Worm (Caenorhabditis elegans) whole organism, L4/young adult: ENCODE measurements around the gene rab-39.

Experiments used
- W03F9.2 ChIP-seq: fragments of 150-350 bp; optimal IDR thresholded peaks from 2 replicates; lab custom pipeline; 2014; ENCODE audit warnings: missing biosample characterization, missing genetic modification characterization
- dao-5 ChIP-seq: sonication (generic microtip); optimal IDR thresholded peaks from 2 replicates; lab custom pipeline; 2016; ENCODE audit warnings: missing genotype, missing genetic modification characterization, moderate library complexity, missing compliant biosample characterization
- him-1 ChIP-seq: sonication (generic microtip); optimal IDR thresholded peaks from 2 replicates; lab custom pipeline; 2016; ENCODE audit warnings: missing genotype, missing genetic modification reagents, missing genetic modification characterization, missing compliant biosample characterization

The rab-39 gene

ce11 chrII:9310204-9310603, 12.5 kb downstream of the rab-39 start, which contains the start of gene cam-1:
Gene cam-1, minus strand, starts transcription at chrII:9310304.
- TF ChIP-seq dao-5 (tag; lab: Kevin White, UChicago) (no peak), W03F9.2 (tag; lab: Kevin White, UChicago) (no peak), him-1 (no peak)

ce11 chrII:9308614-9309046, 14.1 kb downstream of the rab-39 start:
- TF ChIP-seq W03F9.2 (tag; lab: Kevin White, UChicago) (no peak), him-1 (no peak), dao-5 (tag; lab: Kevin White, UChicago) (no peak)

ce11 chrII:9306835-9307234, 15.9 kb downstream of the rab-39 start:
- TF ChIP-seq W03F9.2 (tag; lab: Kevin White, UChicago) (no peak), him-1 (no peak), dao-5 (tag; lab: Kevin White, UChicago) (no peak)

- TF ChIP-seq him-1 (no peak), dao-5 (tag; lab: Kevin White, UChicago) (no peak), W03F9.2 (tag; lab: Kevin White, UChicago) (no peak)
Observed at ce11 chrII:9305575-9305974, 17.1 kb downstream of the rab-39 start.

- TF ChIP-seq dao-5 (tag; lab: Kevin White, UChicago) (no peak), W03F9.2 (tag; lab: Kevin White, UChicago) (no peak), him-1 (no peak)
Observed at ce11 chrII:9304849-9305248, 17.9 kb downstream of the rab-39 start.

ce11 chrII:9303545-9303944, 19.2 kb downstream of the rab-39 start:
- no peak for TF ChIP-seq him-1
- no peak for TF ChIP-seq dao-5 (tag; lab: Kevin White, UChicago)
- no peak for TF ChIP-seq W03F9.2 (tag; lab: Kevin White, UChicago)

- TF ChIP-seq him-1: no peak
- no peak for TF ChIP-seq W03F9.2 (tag; lab: Kevin White, UChicago)
Observed at ce11 chrII:9301065-9301464, 21.7 kb downstream of the rab-39 start.

- no peak for TF ChIP-seq W03F9.2 (tag; lab: Kevin White, UChicago)
- TF ChIP-seq him-1: no peak
- no peak for TF ChIP-seq dao-5 (tag; lab: Kevin White, UChicago)
Observed at ce11 chrII:9299679-9300078, 23.0 kb downstream of the rab-39 start.

- TF ChIP-seq him-1: no peak
- no peak for TF ChIP-seq W03F9.2 (tag; lab: Kevin White, UChicago)
- no peak for TF ChIP-seq dao-5 (tag; lab: Kevin White, UChicago)
Observed at ce11 chrII:9295678-9296077, 27.0 kb downstream of the rab-39 start, which contains the start of gene C01G6.9. Gene C01G6.9, minus strand, starts transcription at chrII:9295818.

ce11 chrII:9291632-9292031, 31.1 kb downstream of the rab-39 start, which contains the start of gene acs-7:
Gene acs-7, plus strand, starts transcription at chrII:9292017.
- TF ChIP-seq him-1 (no peak), W03F9.2 (tag; lab: Kevin White, UChicago) (no peak), dao-5 (tag; lab: Kevin White, UChicago) (no peak)

ce11 chrII:9289127-9289526, 33.6 kb downstream of the rab-39 start:
- TF ChIP-seq dao-5 (tag; lab: Kevin White, UChicago): no peak
- no peak for TF ChIP-seq him-1
- no peak for TF ChIP-seq W03F9.2 (tag; lab: Kevin White, UChicago)

- TF ChIP-seq him-1: no peak
- peak; percentile 25 for TF ChIP-seq W03F9.2 (tag; lab: Kevin White, UChicago)
Observed at ce11 chrII:9285171-9286025, 37.3 kb downstream of the rab-39 start, which contains the start of gene mtrr-1. Gene mtrr-1, plus strand, starts transcription at chrII:9285975.

- no peak for TF ChIP-seq dao-5 (tag; lab: Kevin White, UChicago)
- TF ChIP-seq him-1: no peak
- TF ChIP-seq W03F9.2 (tag; lab: Kevin White, UChicago): no peak
Observed at ce11 chrII:9284358-9285170, 38.2 kb downstream of the rab-39 start.
